Fruit fly (Drosophila melanogaster) whole organism, wandering third instar larva: ENCODE measurements around the gene Archease.

Experiments used
- Abd-B ChIP-seq: fragments of >200 bp; optimal IDR thresholded peaks from 2 replicates; lab custom pipeline; 2017; ENCODE audit warnings: missing biosample characterization, missing genetic modification characterization
- CG32264 ChIP-seq: fragments of 200-800 bp; sonication (Bioruptor generic); optimal IDR thresholded peaks from 2 replicates; lab custom pipeline; 2016; ENCODE audit warnings: missing biosample characterization, missing genetic modification characterization
- CG9705 ChIP-seq: fragments of 200-800 bp; sonication (Bioruptor generic); optimal IDR thresholded peaks from 2 replicates; lab custom pipeline; 2018; ENCODE audit warnings: missing biosample characterization, mild to moderate bottlenecking, missing genetic modification characterization
- Hr78 ChIP-seq: fragments of >200 bp; optimal IDR thresholded peaks from 2 replicates; lab custom pipeline; 2017; ENCODE audit warnings: missing biosample characterization, missing genetic modification characterization
- Vsx2 ChIP-seq: fragments of 200-300, 225-300 bp; sonication (Bioruptor generic); optimal IDR thresholded peaks from 2 replicates; lab custom pipeline; 2018; ENCODE audit warnings: missing biosample characterization, missing genetic modification characterization; ENCODE audit not compliant: partially characterized antibody
- br ChIP-seq: fragments of 200-800 bp; sonication (Bioruptor generic); optimal IDR thresholded peaks from 2 replicates; lab custom pipeline; 2016; ENCODE audit warnings: missing biosample characterization, missing genetic modification characterization
- fru ChIP-seq: fragments of 200-800 bp; sonication (Bioruptor generic); optimal IDR thresholded peaks from 3 replicates; lab custom pipeline; 2016; ENCODE audit warnings: missing biosample characterization, mild to moderate bottlenecking, missing genetic modification characterization
- h ChIP-seq: fragments of 200-800 bp; sonication (Bioruptor generic); optimal IDR thresholded peaks from 3 replicates; lab custom pipeline; 2016; ENCODE audit warnings: missing biosample characterization, mild to moderate bottlenecking, missing genetic modification characterization
- pan ChIP-seq: fragments of >200 bp; optimal IDR thresholded peaks from 2 replicates; lab custom pipeline; 2017
- psq ChIP-seq: fragments of 200-800 bp; sonication (Bioruptor generic); optimal IDR thresholded peaks from 3 replicates; lab custom pipeline; 2017; ENCODE audit warnings: missing biosample characterization, mild to moderate bottlenecking, missing genetic modification characterization, moderate library complexity

- TF ChIP-seq fru (GFP tag; lab: Kevin White, UChicago) (no peak), CG9705 (GFP tag; lab: Kevin White, UChicago) (no peak), psq (GFP tag; lab: Kevin White, UChicago) (peak; percentile 35), Hr78 (GFP tag; lab: Kevin White, UChicago) (no peak), Vsx2 (GFP tag; lab: Kevin White, UChicago) (no peak), Abd-B (GFP tag; lab: Kevin White, UChicago) (no peak), br (no peak), h (peak; percentile 61), CG32264 (no peak), pan (lab: Kevin White, UChicago) (no peak)
Measured at dm6 chr3R:21662501-21663007, at the start of gene Archease.
